Worm (Caenorhabditis elegans): ENCODE results near the gene bed-2.

Gene bed-2

DNA sequence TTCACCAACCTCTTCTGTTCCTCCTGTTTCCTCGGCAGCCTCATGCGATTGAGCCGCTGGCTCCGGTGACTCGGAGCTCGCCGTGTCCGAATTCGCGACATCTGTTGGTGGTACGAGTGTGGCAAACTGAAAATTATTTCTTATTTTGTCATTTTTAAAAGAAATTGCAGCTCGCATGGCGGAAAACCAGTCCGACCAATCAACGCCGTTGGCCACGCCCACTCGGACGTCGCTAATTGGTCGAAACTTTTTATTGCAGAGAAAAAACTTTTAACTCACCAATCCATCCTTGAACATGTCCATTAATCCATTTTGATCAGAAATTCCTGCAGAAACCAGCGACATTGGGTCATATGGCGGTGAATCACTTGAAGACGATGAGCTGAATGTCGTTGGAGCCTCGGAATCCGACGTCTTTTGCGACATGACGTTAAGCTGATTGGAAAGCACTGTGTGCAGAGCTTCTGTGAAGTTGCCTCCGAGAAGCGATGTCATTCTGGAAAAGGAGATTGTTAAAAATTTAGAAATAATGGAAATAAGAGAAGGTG is at the start of gene bed-2:
TSS of gene bed-2 (minus strand) at position 498 of the 548 bp plus-strand sequence.
- TF ChIP-seq dao-5 (tag; optimal IDR thresholded peaks at IDR 0.05) (no peak), him-1 (tag; optimal IDR thresholded peaks at IDR 0.05) (no peak), W03F9.2 (tag; optimal IDR thresholded peaks at IDR 0.05) (no peak)

DNA sequence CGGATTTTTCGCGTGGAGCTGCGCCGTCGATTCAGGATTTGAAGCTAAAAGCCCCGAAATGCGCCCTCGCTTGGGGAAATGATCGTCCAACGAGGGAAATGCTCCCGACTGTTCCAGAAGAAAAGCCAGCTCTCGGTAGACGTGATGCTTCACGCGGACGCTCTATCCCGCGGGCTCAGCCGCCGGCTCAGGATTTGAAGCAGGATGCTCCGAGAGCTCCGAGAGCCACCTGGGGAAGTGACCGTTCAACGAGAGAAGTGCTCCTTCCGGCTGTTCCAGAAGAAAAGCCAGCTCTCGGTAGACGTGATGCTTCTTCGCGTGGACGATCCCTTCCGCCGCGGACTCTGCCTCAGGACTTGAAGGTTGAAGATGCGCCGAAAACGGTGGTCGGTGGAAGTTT is 40.2 kb upstream of the bed-2 start:
- TF ChIP-seq dao-5 (tag; optimal IDR thresholded peaks at IDR 0.05) (no peak), W03F9.2 (tag; optimal IDR thresholded peaks at IDR 0.05) (no peak), him-1 (tag; optimal IDR thresholded peaks at IDR 0.05) (no peak)

DNA sequence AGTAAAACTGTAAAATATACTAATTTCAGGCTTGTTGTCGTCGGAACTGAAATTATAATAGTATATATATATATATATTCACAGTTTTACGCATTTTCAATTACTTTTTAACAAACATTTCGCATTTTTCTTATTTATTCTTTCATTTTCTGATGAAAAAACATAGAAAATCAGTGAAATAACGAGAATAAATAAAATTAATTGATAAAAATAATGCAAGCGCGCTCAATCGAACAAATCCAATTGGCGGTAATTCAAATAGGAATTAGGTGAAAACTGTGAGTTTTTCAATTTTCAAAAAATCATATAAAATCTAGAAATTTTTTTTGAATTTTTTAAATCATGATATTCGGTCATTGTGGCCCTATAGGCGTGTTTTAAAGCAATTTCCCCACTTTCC is 39.5 kb upstream of the bed-2 start:
- TF ChIP-seq him-1 (tag; optimal IDR thresholded peaks at IDR 0.05) (no peak), dao-5 (tag; optimal IDR thresholded peaks at IDR 0.05) (no peak), W03F9.2 (tag; optimal IDR thresholded peaks at IDR 0.05) (no peak)

DNA sequence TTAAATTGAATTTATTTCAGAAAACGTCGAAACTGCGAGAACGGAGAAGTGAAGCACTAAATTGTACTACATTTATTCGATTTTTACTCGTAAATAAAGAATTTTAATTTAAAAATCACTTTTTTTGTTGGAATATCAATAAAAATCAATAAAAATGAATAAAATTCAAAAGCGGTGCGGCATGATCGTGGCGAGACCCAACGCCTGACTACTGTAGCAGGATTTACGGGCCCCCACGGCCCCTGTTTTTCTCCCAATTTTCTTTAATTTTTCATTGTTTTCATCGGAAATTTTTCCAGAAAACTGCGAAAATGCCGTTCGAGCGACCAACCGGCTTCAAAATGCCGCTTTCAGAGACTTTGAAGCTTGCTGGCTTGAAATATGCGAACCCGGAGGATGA is 38.2 kb upstream of the bed-2 start, which contains the start of gene Y66D12A.19:
TSS of gene Y66D12A.19 (plus strand) at position 266 of the 400 bp plus-strand sequence.
- TF ChIP-seq dao-5 (tag; optimal IDR thresholded peaks at IDR 0.05) (no peak), W03F9.2 (tag; optimal IDR thresholded peaks at IDR 0.05) (no peak), him-1 (tag; optimal IDR thresholded peaks at IDR 0.05) (no peak)

DNA sequence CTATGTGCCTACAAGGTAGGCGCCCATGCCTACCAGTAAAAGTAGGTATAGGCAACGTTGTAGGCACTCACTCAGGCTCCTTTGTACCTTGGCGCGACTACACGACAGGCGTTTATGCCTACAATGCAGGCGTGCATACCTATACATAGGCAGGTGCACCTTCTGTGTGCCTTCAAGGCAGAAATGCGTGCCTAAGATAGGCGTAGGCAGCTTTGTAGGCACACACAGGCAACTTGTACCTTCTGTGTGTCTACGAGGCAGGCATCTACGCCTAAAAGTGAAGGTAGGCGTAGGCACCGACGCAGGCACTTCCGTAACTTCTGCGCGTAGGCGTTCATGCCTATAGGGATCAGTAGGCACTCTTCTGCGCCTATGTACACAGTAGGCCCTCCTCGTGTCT is 35.0 kb upstream of the bed-2 start:
- no peak for TF ChIP-seq W03F9.2 (tag; optimal IDR thresholded peaks at IDR 0.05)
- no peak for TF ChIP-seq him-1 (tag; optimal IDR thresholded peaks at IDR 0.05)
- no peak for TF ChIP-seq dao-5 (tag; optimal IDR thresholded peaks at IDR 0.05)

DNA sequence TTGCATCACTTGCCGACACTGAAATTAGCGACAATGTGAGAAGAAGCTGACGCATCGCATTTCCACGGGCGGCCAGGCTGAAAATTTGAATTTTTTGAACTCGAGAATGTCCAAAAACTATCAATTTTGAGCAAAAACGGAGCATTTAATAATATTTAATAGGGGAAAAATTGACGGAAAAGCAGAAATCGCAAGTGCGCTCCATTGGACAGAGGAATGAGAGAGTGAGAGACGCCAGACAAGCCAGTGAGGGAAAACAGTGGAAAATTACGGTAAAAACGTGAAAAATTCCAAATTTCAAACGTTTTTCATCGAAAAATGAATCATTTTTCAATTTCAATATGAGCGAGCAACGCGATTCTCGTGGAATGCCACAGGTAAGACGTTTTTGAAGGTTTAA is 34.6 kb upstream of the bed-2 start, which contains the start of the genes Y66D12A.21 and spe-6:
TSS of gene Y66D12A.21 (minus strand) at position 90 of the 400 bp plus-strand sequence.
TSS of gene spe-6 (plus strand) at position 276 of the 400 bp plus-strand sequence.
- TF ChIP-seq dao-5 (tag; optimal IDR thresholded peaks at IDR 0.05), result no peak
- TF ChIP-seq him-1 (tag; optimal IDR thresholded peaks at IDR 0.05), result no peak
- TF ChIP-seq W03F9.2 (tag; optimal IDR thresholded peaks at IDR 0.05), result no peak

DNA sequence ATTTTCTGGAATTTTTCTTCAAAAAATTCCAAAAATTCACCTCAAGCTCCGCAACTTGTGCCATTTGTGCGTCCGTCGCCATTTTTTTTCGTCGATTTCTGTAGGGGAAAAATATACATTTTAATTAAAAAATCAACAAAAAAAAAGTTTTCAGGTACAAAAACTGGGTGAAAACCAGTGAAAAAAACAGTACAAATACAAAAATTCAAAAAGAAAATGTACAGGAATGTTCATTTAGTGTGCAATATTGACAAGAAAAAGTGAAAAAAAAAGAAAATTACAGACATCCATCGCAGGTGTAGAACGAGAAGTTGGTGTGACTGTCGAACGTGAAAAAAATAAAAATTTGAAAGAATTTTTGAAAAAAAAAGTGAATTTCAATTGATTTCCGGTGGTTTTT is 32.1 kb upstream of the bed-2 start, which contains the start of gene tin-10:
TSS of gene tin-10 (minus strand) at position 101 of the 400 bp plus-strand sequence.
- TF ChIP-seq dao-5 (tag; optimal IDR thresholded peaks at IDR 0.05) (no peak), W03F9.2 (tag; optimal IDR thresholded peaks at IDR 0.05) (no peak), him-1 (tag; optimal IDR thresholded peaks at IDR 0.05) (no peak)

DNA sequence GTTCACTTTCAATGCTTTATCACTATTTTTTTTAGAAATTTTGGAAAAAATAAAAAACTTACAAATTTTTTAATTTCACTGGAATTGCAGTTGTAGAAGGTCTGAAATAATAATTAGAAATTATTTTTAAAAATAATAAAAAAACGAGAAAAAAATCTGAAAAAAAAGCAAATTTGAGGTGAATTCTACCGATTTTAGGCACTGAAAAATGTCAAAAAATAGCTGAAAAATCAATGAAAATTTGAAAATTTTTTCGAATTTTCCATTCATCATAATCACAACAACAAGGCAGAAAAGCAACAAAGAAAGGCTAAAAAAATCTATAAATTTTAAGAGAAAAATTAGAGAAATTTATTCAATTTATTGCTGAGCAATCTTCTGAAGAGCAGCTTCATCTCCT is 30.0 kb upstream of the bed-2 start, which contains the start of gene nars-2:
TSS of gene nars-2 (minus strand) at position 101 of the 400 bp plus-strand sequence.
- TF ChIP-seq W03F9.2 (tag; optimal IDR thresholded peaks at IDR 0.05) (no peak), dao-5 (tag; optimal IDR thresholded peaks at IDR 0.05) (no peak), him-1 (tag; optimal IDR thresholded peaks at IDR 0.05) (no peak)

DNA sequence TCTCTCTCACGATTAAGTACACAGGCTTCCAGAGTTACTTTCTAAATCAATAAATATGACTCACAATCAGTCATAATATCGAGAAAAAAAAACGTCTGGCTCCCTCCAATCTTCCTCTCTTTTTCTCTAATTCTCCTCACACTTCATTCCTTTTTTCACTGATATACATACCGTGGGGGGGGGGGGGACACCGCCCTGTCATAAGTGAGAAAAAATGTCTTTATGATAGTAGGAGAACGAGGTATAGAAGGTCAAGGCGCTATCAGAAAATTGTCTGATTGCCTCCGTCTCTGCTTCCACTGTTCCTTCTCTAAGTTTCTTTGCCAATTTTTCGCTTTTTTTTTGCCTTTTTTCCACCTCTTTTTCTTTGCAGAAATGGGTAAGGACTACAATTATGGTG is 25.9 kb upstream of the bed-2 start, which contains the start of gene Y66D12A.24:
TSS of gene Y66D12A.24 (plus strand) at position 370 of the 400 bp plus-strand sequence.
- TF ChIP-seq W03F9.2 (tag; optimal IDR thresholded peaks at IDR 0.05) (no peak), him-1 (tag; optimal IDR thresholded peaks at IDR 0.05) (no peak), dao-5 (tag; optimal IDR thresholded peaks at IDR 0.05) (no peak)

DNA sequence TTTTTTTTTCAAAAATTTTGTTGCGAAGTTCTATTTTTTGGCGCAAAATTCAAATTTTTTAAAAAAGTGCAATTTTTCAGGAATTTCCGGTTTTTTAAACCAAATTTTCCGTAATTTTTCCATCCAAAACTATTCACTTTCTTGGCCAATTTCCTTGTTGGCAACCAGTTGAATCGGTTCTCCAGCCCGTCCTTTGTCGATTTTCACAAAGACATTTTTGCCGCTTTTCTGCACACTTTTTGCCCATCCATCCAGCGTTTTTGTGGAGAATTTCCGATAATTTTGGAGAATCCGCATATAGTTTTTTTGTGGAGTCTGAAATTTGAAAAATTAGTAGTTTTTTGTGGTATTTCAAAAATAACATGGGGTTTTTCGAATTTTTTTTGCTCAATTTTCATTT is 21.9 kb upstream of the bed-2 start:
- TF ChIP-seq dao-5 (tag; optimal IDR thresholded peaks at IDR 0.05), result no peak

DNA sequence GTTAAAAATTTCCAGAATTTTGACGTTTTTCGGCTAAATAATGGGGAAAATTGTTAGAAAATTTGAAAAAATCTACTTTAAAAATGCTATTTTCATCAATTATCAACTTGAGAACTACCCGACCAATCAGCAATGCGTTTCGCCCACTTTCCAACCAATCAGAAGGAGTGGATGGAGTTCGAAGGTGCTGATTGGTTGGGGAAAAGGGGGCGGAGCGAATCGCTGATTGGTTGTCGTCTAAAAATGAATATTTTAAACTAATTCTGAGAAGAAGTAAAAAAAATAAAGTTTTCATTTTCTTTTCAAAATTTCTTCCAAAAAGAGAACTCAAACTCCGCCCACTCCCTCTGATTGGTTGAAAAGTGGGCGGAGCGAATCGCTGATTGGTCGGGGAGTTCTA is 19.6 kb upstream of the bed-2 start:
- TF ChIP-seq him-1 (tag; optimal IDR thresholded peaks at IDR 0.05) (no peak), W03F9.2 (tag; optimal IDR thresholded peaks at IDR 0.05) (no peak), dao-5 (tag; optimal IDR thresholded peaks at IDR 0.05) (no peak)

DNA sequence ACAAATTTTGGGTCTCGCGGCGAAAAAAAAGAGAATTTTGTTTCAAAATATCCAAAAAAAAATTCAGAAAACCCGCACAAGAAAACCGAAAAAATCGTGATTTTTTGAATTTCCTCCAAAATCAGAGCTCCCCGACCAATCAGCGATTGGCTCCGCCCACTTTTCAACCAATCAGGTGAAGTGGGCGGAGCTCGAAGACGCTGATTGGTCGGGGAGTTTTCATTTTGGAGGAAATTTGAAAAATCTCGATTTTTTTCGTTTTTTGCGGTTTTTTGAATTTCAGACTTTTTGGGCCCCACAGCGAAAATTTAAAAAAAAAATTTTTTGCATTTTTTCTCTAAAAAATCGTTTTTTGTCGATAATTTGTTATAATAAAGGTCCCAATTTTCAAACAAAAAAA is 19.0 kb upstream of the bed-2 start:
- TF ChIP-seq W03F9.2 (tag; optimal IDR thresholded peaks at IDR 0.05), result no peak
- TF ChIP-seq him-1 (tag; optimal IDR thresholded peaks at IDR 0.05), result no peak
- no peak for TF ChIP-seq dao-5 (tag; optimal IDR thresholded peaks at IDR 0.05)

DNA sequence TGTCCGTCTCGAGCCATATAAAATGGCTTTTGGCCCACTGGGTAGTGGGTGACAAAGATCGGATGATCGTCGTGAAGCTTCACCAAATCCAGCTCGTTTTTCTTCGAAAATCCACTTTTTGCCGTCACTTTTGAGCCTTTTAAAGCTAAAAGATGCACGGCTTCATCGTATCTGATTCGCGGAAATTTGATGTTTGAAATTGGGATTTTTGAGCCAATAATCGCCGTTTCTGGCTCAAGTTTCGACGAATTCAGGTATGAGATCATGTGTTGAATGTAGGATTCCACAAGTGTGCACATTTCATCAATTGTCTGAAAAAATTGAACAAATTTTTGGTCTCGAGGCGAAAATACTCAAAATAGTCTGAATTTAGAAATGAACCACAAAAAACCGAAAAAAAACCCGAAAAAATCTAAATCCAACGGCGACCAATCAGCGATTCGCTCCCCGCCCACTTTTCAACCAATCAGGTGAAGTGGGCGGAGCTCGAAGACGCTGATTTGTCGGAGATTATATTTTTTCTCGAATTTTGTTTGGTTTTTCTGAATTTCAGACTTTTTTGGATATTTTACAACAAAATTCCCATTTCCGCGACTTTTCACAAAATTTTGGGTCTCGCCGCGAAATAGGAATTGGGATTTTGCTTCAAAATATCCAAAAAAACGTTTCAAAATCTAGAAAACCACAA is 18.2 kb upstream of the bed-2 start:
- TF ChIP-seq him-1 (tag; optimal IDR thresholded peaks at IDR 0.05), result no peak
- TF ChIP-seq W03F9.2 (tag; optimal IDR thresholded peaks at IDR 0.05), result no peak
- TF ChIP-seq dao-5 (tag; optimal IDR thresholded peaks at IDR 0.05), result no peak

DNA sequence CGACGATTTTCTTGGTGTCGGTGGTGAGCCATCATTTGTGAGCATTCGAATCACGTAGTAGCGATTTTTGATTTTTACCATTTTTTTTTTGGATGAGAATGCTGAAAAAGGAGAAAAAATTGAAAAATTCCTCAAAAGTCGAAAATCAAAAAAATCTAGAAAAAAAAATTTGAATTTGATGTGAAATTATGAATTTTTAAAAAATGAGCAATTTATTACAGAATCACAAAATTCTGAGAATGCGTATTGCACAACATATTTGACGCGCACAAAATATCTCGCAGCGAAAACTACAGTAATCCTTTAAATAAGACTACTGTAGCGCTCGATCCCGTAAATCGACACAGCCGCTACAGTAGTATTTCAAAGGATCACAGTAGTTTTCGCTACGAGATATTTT is 16.6 kb upstream of the bed-2 start, which contains the start of gene popl-5:
TSS of gene popl-5 (minus strand) at position 101 of the 400 bp plus-strand sequence.
- no peak for TF ChIP-seq W03F9.2 (tag; optimal IDR thresholded peaks at IDR 0.05)

Measured in whole organism, L4/young adult.